Fruit fly (Drosophila melanogaster) whole organism, adult: ENCODE results near the gene Or69a.

Source experiments
- CG11617 ChIP-seq: fragments of 200-800 bp; sonication (Bioruptor generic); optimal IDR thresholded peaks from 2 replicates; lab custom pipeline; 2017; ENCODE audit warnings: mild to moderate bottlenecking, missing biosample characterization, missing genetic modification reagents, missing genetic modification characterization
- CG12768 ChIP-seq: fragments of 200-800 bp; sonication (Bioruptor generic); optimal IDR thresholded peaks from 2 replicates; lab custom pipeline; 2017; ENCODE audit warnings: missing biosample characterization, missing genetic modification characterization, mild to moderate bottlenecking, moderate library complexity, missing genetic modification reagents
- CG14711 ChIP-seq: fragments of 200-800 bp; sonication (Bioruptor generic); optimal IDR thresholded peaks from 2 replicates; lab custom pipeline; 2018; ENCODE audit warnings: missing biosample characterization, mild to moderate bottlenecking, missing genetic modification characterization, moderate library complexity
- CG1620 ChIP-seq: fragments of 200-800 bp; sonication (Bioruptor generic); optimal IDR thresholded peaks from 2 replicates; lab custom pipeline; 2016; ENCODE audit warnings: missing biosample characterization, missing genetic modification characterization
- CG33017 ChIP-seq: fragments of 200-800 bp; sonication (Bioruptor generic); optimal IDR thresholded peaks from 2 replicates; lab custom pipeline; 2018; ENCODE audit warnings: missing biosample characterization, mild to moderate bottlenecking, missing genetic modification characterization, moderate library complexity
- CG5204 ChIP-seq: fragments of 200-800 bp; sonication (Bioruptor generic); optimal IDR thresholded peaks from 2 replicates; lab custom pipeline; 2016; ENCODE audit warnings: missing biosample characterization, missing genetic modification characterization
- CG7045 ChIP-seq: fragments of 200-800 bp; sonication (Bioruptor generic); optimal IDR thresholded peaks from 2 replicates; lab custom pipeline; 2017; ENCODE audit warnings: missing biosample characterization, mild to moderate bottlenecking, missing genetic modification characterization
- CG7101 ChIP-seq: fragments of 200-800 bp; sonication (Bioruptor generic); optimal IDR thresholded peaks from 2 replicates; lab custom pipeline; 2018; ENCODE audit warnings: missing biosample characterization, mild to moderate bottlenecking, missing genetic modification characterization, moderate library complexity
- Clk ChIP-seq: fragments of 200-800 bp; sonication (Bioruptor generic); optimal IDR thresholded peaks from 2 replicates; lab custom pipeline; 2017; ENCODE audit warnings: missing biosample characterization, missing genetic modification characterization
- Crg-1 ChIP-seq: fragments of 200-800 bp; sonication (Bioruptor generic); optimal IDR thresholded peaks from 2 replicates; lab custom pipeline; 2016; ENCODE audit warnings: missing biosample characterization, missing genetic modification characterization
- Hr96 ChIP-seq: fragments of 200-800 bp; sonication (Bioruptor generic); optimal IDR thresholded peaks from 2 replicates; lab custom pipeline; 2016; ENCODE audit warnings: missing biosample characterization, missing genetic modification characterization
- Mnt ChIP-seq: fragments of 200-800 bp; sonication (Bioruptor generic); optimal IDR thresholded peaks from 2 replicates; lab custom pipeline; 2016; ENCODE audit warnings: missing biosample characterization, mild to moderate bottlenecking, missing genetic modification characterization
- bab1 ChIP-seq: fragments of 200-800 bp; sonication (Bioruptor generic); optimal IDR thresholded peaks from 3 replicates; lab custom pipeline; 2019; ENCODE audit warnings: missing biosample characterization, mild to moderate bottlenecking, missing genetic modification characterization, moderate library complexity
- cic ChIP-seq: fragments of 200-800 bp; sonication (Bioruptor generic); optimal IDR thresholded peaks from 2 replicates; lab custom pipeline; 2017; ENCODE audit warnings: missing biosample characterization, mild to moderate bottlenecking, missing genetic modification characterization, moderate library complexity
- cnc ChIP-seq, 2 experiments: fragments of >200 bp; optimal IDR thresholded peaks; 2 replicates each; lab custom pipeline; 2017
- kay ChIP-seq: fragments of 200-800 bp; sonication (Bioruptor generic); peaks from one replicate; lab custom pipeline; 2016; ENCODE audit warnings: missing biosample characterization, missing genetic modification characterization, borderline replicate concordance
- ovo ChIP-seq: fragments of 200-800 bp; sonication (Bioruptor generic); optimal IDR thresholded peaks from 2 replicates; lab custom pipeline; 2016; ENCODE audit warnings: missing biosample characterization, missing genetic modification characterization
- pad ChIP-seq: fragments of 200-800 bp; sonication (Bioruptor generic); optimal IDR thresholded peaks from 3 replicates; lab custom pipeline; 2017; ENCODE audit warnings: missing biosample characterization, missing genetic modification characterization, mild to moderate bottlenecking, moderate library complexity, missing genetic modification reagents
- tj ChIP-seq: fragments of 200-800 bp; sonication (Bioruptor generic); optimal IDR thresholded peaks from 3 replicates; lab custom pipeline; 2017; ENCODE audit warnings: missing biosample characterization, mild to moderate bottlenecking, missing genetic modification characterization, moderate library complexity
- toe ChIP-seq: fragments of 200-800 bp; sonication (Bioruptor generic); optimal IDR thresholded peaks from 2 replicates; lab custom pipeline; 2016; ENCODE audit warnings: missing biosample characterization, missing genetic modification characterization

Or69a gene

DNA sequence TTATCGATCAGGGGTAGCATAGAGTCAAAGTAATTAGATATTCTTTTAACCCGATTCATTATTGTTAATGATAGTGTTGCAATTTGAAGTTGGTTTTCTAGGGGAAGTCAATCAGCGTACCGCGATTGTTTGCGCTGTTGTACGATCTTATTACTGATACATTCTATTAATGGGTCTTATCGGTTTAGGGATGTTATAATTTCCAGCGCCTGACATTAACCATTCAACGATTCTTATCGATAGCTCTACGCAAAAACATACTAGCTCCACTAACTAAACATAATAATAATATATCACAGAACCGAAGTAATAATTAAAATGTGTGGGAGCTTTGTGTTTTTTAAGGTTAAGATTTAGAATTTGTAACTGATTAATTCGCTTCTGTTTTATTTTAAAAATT lies 44.0 kb upstream of the Or69a start, which contains the start of gene Cul6:
Gene Cul6, minus strand, starts transcription at position 175 of the 400 bp plus-strand sequence.
- TF ChIP-seq pad, result no peak
- peak; percentile 11 for TF ChIP-seq CG7101 (tag; lab: Kevin White, UChicago)
- TF ChIP-seq kay (GFP tag; lab: Kevin White, UChicago), result peak; percentile 16
- peak; percentile 8 for TF ChIP-seq bab1

DNA sequence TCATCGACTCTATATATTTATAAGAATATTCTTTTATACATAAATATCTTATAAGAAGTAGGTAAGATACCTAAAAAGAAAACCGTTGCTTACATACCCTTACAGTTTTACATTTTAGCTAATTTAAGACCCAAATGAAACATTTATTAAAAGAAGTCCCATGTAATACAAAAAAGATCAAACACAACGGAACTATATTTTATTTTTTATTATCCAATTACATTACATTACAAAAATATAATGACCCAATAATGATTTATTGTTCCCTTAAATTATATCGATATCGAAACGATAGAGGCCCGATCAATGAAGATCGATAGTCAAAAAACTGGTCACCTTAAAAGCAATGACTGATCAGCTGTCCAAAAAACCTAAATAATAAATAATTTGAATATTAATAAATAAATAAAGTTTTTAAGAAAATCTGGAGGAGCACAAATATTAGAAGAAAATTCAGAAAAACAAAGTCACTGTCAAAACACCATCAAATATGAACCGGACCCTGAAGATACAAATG lies 40.5 kb upstream of the Or69a start:
- TF ChIP-seq bab1 (peak; percentile 34), kay (GFP tag; lab: Kevin White, UChicago) (peak; percentile 55), toe (GFP tag; lab: Kevin White, UChicago) (no peak), CG14711 (peak; percentile 40)

DNA sequence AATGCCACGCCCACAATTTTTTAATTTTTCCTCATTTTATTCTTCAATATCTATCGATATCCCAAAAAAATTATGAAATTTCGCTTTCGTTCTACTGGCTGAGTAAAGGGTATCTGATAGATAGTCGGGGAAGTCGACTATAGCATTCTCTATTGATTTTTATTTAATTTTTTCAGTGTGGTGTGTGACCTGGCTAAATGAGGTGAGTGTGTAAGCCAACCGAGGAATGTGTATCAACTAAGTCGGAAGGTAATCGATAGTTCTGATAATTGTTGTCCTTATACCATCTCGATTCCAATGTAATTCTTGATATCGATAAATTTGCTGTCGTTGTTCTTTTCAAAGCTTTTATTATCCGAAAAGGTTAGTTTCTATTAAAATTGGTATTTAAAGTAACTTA lies 39.0 kb upstream of the Or69a start, which contains the start of gene CG11263:
Gene CG11263, plus strand, starts transcription at position 328 of the 400 bp plus-strand sequence.
- TF ChIP-seq cic (no peak), CG7101 (tag; lab: Kevin White, UChicago) (peak; percentile 3), Crg-1 (GFP tag; lab: Kevin White, UChicago) (no peak), CG33017 (tag; lab: Kevin White, UChicago) (no peak)

DNA sequence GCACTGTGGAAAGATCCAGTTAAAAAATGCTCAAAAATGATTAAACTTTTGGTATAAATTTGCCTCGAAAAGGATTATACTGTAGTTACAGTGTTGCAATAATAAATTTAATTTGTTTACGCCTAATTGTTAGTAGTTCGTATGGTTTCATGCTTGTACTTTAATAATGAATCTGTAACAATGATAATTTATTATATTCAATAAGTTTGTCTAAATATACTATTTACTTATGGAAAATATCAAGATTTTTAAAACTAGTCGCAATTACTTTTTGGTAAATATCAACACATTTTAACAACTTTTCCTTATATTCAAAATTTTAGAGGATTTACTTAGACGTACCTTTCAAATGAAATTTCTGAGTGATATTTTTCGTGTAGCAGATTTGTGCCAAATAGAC lies 27.3 kb upstream of the Or69a start, which contains the start of gene CG11262:
Gene CG11262, plus strand, starts transcription at position 301 of the 400 bp plus-strand sequence.
- TF ChIP-seq cnc (optimal IDR thresholded peaks at IDR 0.05; lab: Kevin White, UChicago) (no peak), Mnt (GFP tag; lab: Kevin White, UChicago) (no peak), CG7045 (GFP tag; lab: Kevin White, UChicago) (no peak), Crg-1 (GFP tag; lab: Kevin White, UChicago) (no peak), ovo (GFP tag; lab: Kevin White, UChicago) (no peak), Clk (no peak), kay (GFP tag; lab: Kevin White, UChicago) (no peak), Hr96 (GFP tag; lab: Kevin White, UChicago) (no peak), CG1620 (GFP tag; lab: Kevin White, UChicago) (no peak), CG11617 (GFP tag; lab: Kevin White, UChicago) (no peak), CG7101 (tag; lab: Kevin White, UChicago) (no peak), CG33017 (tag; lab: Kevin White, UChicago) (no peak), bab1 (no peak), toe (GFP tag; lab: Kevin White, UChicago) (no peak)

DNA sequence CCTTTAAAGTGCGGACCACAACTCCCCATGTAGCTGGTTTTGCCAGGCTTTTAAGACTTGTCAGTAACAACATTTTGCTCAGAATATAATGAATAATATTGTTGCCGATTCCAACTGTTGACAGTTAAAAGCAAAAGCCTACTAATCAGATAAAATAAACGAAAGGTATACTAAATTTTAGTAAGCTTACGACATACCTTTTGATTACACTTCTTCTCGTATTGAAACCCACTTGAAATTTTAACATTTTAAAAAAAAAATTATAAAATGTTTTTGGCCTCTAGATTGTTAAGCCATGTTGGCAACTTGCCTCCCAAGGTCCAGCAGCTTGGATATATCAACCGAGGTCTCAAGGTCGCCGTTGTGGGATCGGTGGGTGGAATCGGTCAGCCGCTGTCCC lies 4.7 kb upstream of the Or69a start, which contains the start of the genes CG10748 and CG10749:
Gene CG10748, minus strand, starts transcription at position 101 of the 400 bp plus-strand sequence.
Gene CG10749, plus strand, starts transcription at position 216 of the 400 bp plus-strand sequence.
- TF ChIP-seq CG5204 (GFP tag; lab: Kevin White, UChicago) (no peak), pad (no peak), CG11617 (GFP tag; lab: Kevin White, UChicago) (no peak), Hr96 (GFP tag; lab: Kevin White, UChicago) (no peak), CG33017 (tag; lab: Kevin White, UChicago) (no peak), CG12768 (GFP tag; lab: Kevin White, UChicago) (no peak), CG1620 (GFP tag; lab: Kevin White, UChicago) (no peak), kay (GFP tag; lab: Kevin White, UChicago) (no peak)

DNA sequence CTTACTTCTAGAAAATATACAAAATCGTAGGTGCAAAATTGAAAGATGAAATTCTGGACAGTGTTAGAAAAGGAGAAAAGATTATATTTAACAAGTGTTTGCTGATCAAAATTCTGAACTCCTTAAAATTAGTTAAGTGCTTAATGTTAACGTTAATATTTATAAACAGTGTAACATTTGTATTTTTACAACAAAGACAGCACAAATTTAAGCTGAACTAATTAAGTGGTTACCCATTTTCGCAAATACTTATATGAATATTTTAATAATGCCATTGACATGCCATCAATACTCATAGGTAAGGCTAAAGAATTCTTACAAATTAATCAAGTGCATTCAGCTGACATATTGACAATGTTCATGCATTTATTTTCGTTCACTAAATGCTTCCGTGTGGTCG lies 13.0 kb downstream of the Or69a start, which contains the start of gene CG10752:
Gene CG10752, minus strand, starts transcription at position 101 of the 400 bp plus-strand sequence.
- TF ChIP-seq bab1 (no peak), CG33017 (tag; lab: Kevin White, UChicago) (no peak), CG14711 (no peak), Mnt (GFP tag; lab: Kevin White, UChicago) (no peak), pad (no peak), CG1620 (GFP tag; lab: Kevin White, UChicago) (no peak), CG12768 (GFP tag; lab: Kevin White, UChicago) (no peak), CG7101 (tag; lab: Kevin White, UChicago) (no peak), toe (GFP tag; lab: Kevin White, UChicago) (no peak), CG5204 (GFP tag; lab: Kevin White, UChicago) (no peak), Hr96 (GFP tag; lab: Kevin White, UChicago) (no peak), cnc (optimal IDR thresholded peaks at IDR 0.05; lab: Kevin White, UChicago) (no peak), kay (GFP tag; lab: Kevin White, UChicago) (no peak), Clk (no peak), Crg-1 (GFP tag; lab: Kevin White, UChicago) (no peak), tj (GFP tag; lab: Kevin White, UChicago) (no peak), CG7045 (GFP tag; lab: Kevin White, UChicago) (no peak), cic (no peak), ovo (GFP tag; lab: Kevin White, UChicago) (no peak), CG11617 (GFP tag; lab: Kevin White, UChicago) (no peak)

DNA sequence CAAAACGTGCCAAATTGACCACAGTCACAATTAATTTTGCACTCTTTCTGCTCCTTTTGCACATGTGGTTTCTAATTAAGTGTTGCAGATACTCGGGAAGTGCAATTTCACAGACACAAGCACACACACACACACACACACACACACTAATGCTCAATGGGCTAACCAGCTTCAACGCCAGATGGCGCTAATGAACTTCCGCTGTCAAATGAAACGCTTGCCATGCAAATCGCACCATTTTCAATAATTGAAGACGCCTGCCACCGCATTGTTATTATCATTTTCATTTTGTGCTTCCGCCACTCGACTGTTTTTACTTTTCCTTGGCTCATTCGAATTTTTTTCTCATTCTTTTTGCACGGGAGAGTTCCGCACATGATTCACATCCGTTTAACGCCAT lies 18.1 kb downstream of the Or69a start:
- TF ChIP-seq toe (GFP tag; lab: Kevin White, UChicago) (no peak), CG14711 (no peak), CG1620 (GFP tag; lab: Kevin White, UChicago) (no peak), CG12768 (GFP tag; lab: Kevin White, UChicago) (no peak), CG33017 (tag; lab: Kevin White, UChicago) (no peak), CG11617 (GFP tag; lab: Kevin White, UChicago) (no peak), Mnt (GFP tag; lab: Kevin White, UChicago) (no peak), pad (no peak), Clk (no peak), CG7045 (GFP tag; lab: Kevin White, UChicago) (no peak), Crg-1 (GFP tag; lab: Kevin White, UChicago) (no peak), CG7101 (tag; lab: Kevin White, UChicago) (no peak), cnc (optimal IDR thresholded peaks at IDR 0.05; lab: Kevin White, UChicago) (no peak), ovo (GFP tag; lab: Kevin White, UChicago) (no peak), Hr96 (GFP tag; lab: Kevin White, UChicago) (no peak), CG5204 (GFP tag; lab: Kevin White, UChicago) (no peak), tj (GFP tag; lab: Kevin White, UChicago) (no peak), cic (no peak), kay (GFP tag; lab: Kevin White, UChicago) (no peak)
